Fruit fly (Drosophila melanogaster): ENCODE data around the gene beat-Vb.

dm6 chr3R:12891656-12892055, 24.2 kb upstream of the beat-Vb start, which contains the start of gene d-cup:
- TF ChIP-seq CG17186 (GFP tag; optimal IDR thresholded peaks at IDR 0.05) (no peak), CG3726 (GFP tag; IDR thresholded peaks at IDR 0.05) (no peak), CG9817 (tag; optimal IDR thresholded peaks at IDR 0.05) (no peak), CG6654 (GFP tag; optimal IDR thresholded peaks at IDR 0.05) (no peak)

Data from whole organism, embryonic.